Worm (Caenorhabditis elegans) whole organism, late embryonic: ENCODE measurements around the gene scav-1.

Source experiments
- C08G9.2 ChIP-seq: sonication (generic microtip); optimal IDR thresholded peaks from 2 replicates; lab custom pipeline; 2016; ENCODE audit warnings: mild to moderate bottlenecking, missing genetic modification characterization, moderate library complexity, missing compliant biosample characterization
- F13H6.1 ChIP-seq: sonication (generic microtip); optimal IDR thresholded peaks from 2 replicates; lab custom pipeline; 2016; ENCODE audit warnings: missing genetic modification characterization, missing compliant biosample characterization
- ahr-1 ChIP-seq: sonication (generic microtip); optimal IDR thresholded peaks from 2 replicates; lab custom pipeline; 2016; ENCODE audit warnings: missing genetic modification characterization, missing compliant biosample characterization
- ama-1 ChIP-seq: fragments of 150-350 bp; optimal IDR thresholded peaks from 2 replicates; lab custom pipeline; 2014
- ceh-14 ChIP-seq: sonication (generic microtip); optimal IDR thresholded peaks from 2 replicates; lab custom pipeline; 2016; ENCODE audit warnings: missing genotype, missing genetic modification characterization, missing compliant biosample characterization
- ceh-18 ChIP-seq: sonication (generic microtip); optimal IDR thresholded peaks from 2 replicates; lab custom pipeline; 2016; ENCODE audit warnings: missing genetic modification characterization, missing compliant biosample characterization
- ceh-19 ChIP-seq: fragments of 200-800 bp; sonication (Bioruptor generic); optimal IDR thresholded peaks from 2 replicates; lab custom pipeline; 2018; ENCODE audit warnings: mild to moderate bottlenecking, missing genetic modification characterization, missing compliant biosample characterization
- ceh-30 ChIP-seq: fragments of 150-350 bp; optimal IDR thresholded peaks from 2 replicates; lab custom pipeline; 2014; ENCODE audit warnings: missing biosample characterization, missing genetic modification characterization
- ceh-31 ChIP-seq: sonication (generic microtip); optimal IDR thresholded peaks from 2 replicates; lab custom pipeline; 2016; ENCODE audit warnings: missing genetic modification characterization, missing compliant biosample characterization
- ceh-34 ChIP-seq: sonication (generic microtip); optimal IDR thresholded peaks from 2 replicates; lab custom pipeline; 2016; ENCODE audit warnings: mild to moderate bottlenecking, missing genetic modification characterization, missing compliant biosample characterization
- ceh-48 ChIP-seq: sonication (generic microtip); optimal IDR thresholded peaks from 2 replicates; lab custom pipeline; 2016; ENCODE audit warnings: missing genetic modification characterization, inconsistent platforms, missing compliant biosample characterization
- ceh-6 ChIP-seq: fragments of 200-800 bp; sonication (Bioruptor generic); optimal IDR thresholded peaks from 2 replicates; lab custom pipeline; 2018; ENCODE audit warnings: mild to moderate bottlenecking, missing genetic modification characterization, missing compliant biosample characterization
- ceh-9 ChIP-seq: sonication (generic microtip); optimal IDR thresholded peaks from 2 replicates; lab custom pipeline; 2016; ENCODE audit warnings: mild to moderate bottlenecking, missing genetic modification characterization, inconsistent platforms, missing compliant biosample characterization
- che-1 ChIP-seq: sonication (generic microtip); optimal IDR thresholded peaks from 2 replicates; lab custom pipeline; 2016; ENCODE audit warnings: mild to moderate bottlenecking, missing genetic modification characterization, missing compliant biosample characterization
- dve-1 ChIP-seq: sonication (generic microtip); optimal IDR thresholded peaks from 2 replicates; lab custom pipeline; 2017; ENCODE audit warnings: antibody characterized with exemption, mild to moderate bottlenecking, missing genetic modification characterization, missing compliant biosample characterization
- elt-2 ChIP-seq: sonication (generic microtip); optimal IDR thresholded peaks from 2 replicates; lab custom pipeline; 2016; ENCODE audit warnings: missing genetic modification reagents, missing genetic modification characterization, missing compliant biosample characterization
- elt-4 ChIP-seq: sonication (generic microtip); optimal IDR thresholded peaks from 2 replicates; lab custom pipeline; 2016; ENCODE audit warnings: missing genetic modification characterization, missing compliant biosample characterization
- eyg-1 ChIP-seq: sonication (generic microtip); optimal IDR thresholded peaks from 2 replicates; lab custom pipeline; 2016; ENCODE audit warnings: missing genotype, missing genetic modification characterization, missing compliant biosample characterization
- fkh-6 ChIP-seq: sonication (generic microtip); optimal IDR thresholded peaks from 2 replicates; lab custom pipeline; 2016; ENCODE audit warnings: missing genetic modification characterization, missing compliant biosample characterization
- gmeb-2 ChIP-seq: sonication (generic microtip); optimal IDR thresholded peaks from 2 replicates; lab custom pipeline; 2016; ENCODE audit warnings: missing genetic modification characterization, inconsistent platforms, missing compliant biosample characterization
- hlh-15 ChIP-seq: sonication (generic microtip); optimal IDR thresholded peaks from 2 replicates; lab custom pipeline; 2016; ENCODE audit warnings: missing genetic modification characterization, missing compliant biosample characterization
- hlh-30 ChIP-seq: sonication (generic microtip); optimal IDR thresholded peaks from 2 replicates; lab custom pipeline; 2017; ENCODE audit warnings: antibody characterized with exemption, missing genetic modification characterization, missing compliant biosample characterization; ENCODE audit not compliant: insufficient read depth
- hlh-8 ChIP-seq: sonication (generic microtip); optimal IDR thresholded peaks from 2 replicates; lab custom pipeline; 2016; ENCODE audit warnings: missing genotype, missing genetic modification characterization, missing compliant biosample characterization
- lim-6 ChIP-seq: sonication (generic microtip); optimal IDR thresholded peaks from 2 replicates; lab custom pipeline; 2016; ENCODE audit warnings: missing genetic modification characterization, missing compliant biosample characterization
- lin-11 ChIP-seq: fragments of 200-800 bp; sonication (Bioruptor generic); optimal IDR thresholded peaks from 2 replicates; lab custom pipeline; 2018; ENCODE audit warnings: mild to moderate bottlenecking, missing genetic modification characterization, missing compliant biosample characterization
- mec-3 ChIP-seq: sonication (generic microtip); optimal IDR thresholded peaks from 2 replicates; lab custom pipeline; 2016; ENCODE audit warnings: borderline replicate concordance, missing genetic modification characterization, missing compliant biosample characterization
- nfya-1 ChIP-seq: sonication (generic microtip); optimal IDR thresholded peaks from 2 replicates; lab custom pipeline; 2017; ENCODE audit warnings: missing genetic modification characterization, mild to moderate bottlenecking, missing compliant biosample characterization, antibody characterized with exemption, moderate library complexity
- nhr-11 ChIP-seq: fragments of 150-350 bp; optimal IDR thresholded peaks from 2 replicates; lab custom pipeline; 2014; ENCODE audit warnings: missing biosample characterization, missing genetic modification characterization
- nhr-232 ChIP-seq: sonication (generic microtip); optimal IDR thresholded peaks from 2 replicates; lab custom pipeline; 2016; ENCODE audit warnings: missing genetic modification characterization, missing compliant biosample characterization
- odd-2 ChIP-seq: sonication (generic microtip); optimal IDR thresholded peaks from 2 replicates; lab custom pipeline; 2017; ENCODE audit warnings: antibody characterized with exemption, mild to moderate bottlenecking, missing genetic modification characterization, missing compliant biosample characterization
- pag-3 ChIP-seq: sonication (generic microtip); optimal IDR thresholded peaks from 2 replicates; lab custom pipeline; 2016; ENCODE audit warnings: missing compliant biosample characterization, missing genetic modification characterization, borderline replicate concordance
- pax-1 ChIP-seq: fragments of 150-350 bp; optimal IDR thresholded peaks from 2 replicates; lab custom pipeline; 2014; ENCODE audit warnings: missing biosample characterization, missing genetic modification characterization
- pha-2 ChIP-seq: sonication (generic microtip); optimal IDR thresholded peaks from 2 replicates; lab custom pipeline; 2017; ENCODE audit warnings: mild to moderate bottlenecking, missing genetic modification characterization, missing compliant biosample characterization
- sdc-2 ChIP-seq: sonication (generic microtip); optimal IDR thresholded peaks from 2 replicates; lab custom pipeline; 2016; ENCODE audit warnings: missing genotype, missing genetic modification characterization, missing compliant biosample characterization
- sox-4 ChIP-seq: sonication (generic microtip); optimal IDR thresholded peaks from 2 replicates; lab custom pipeline; 2017; ENCODE audit warnings: mild to moderate bottlenecking, missing genetic modification characterization, inconsistent platforms, missing compliant biosample characterization
- syd-9 ChIP-seq: sonication (generic microtip); optimal IDR thresholded peaks from 2 replicates; lab custom pipeline; 2016; ENCODE audit warnings: mild to moderate bottlenecking, missing genetic modification characterization, moderate library complexity, missing compliant biosample characterization
- tbx-2 ChIP-seq: sonication (generic microtip); optimal IDR thresholded peaks from 2 replicates; lab custom pipeline; 2016; ENCODE audit warnings: missing genetic modification characterization, missing compliant biosample characterization
- tbx-7 ChIP-seq: sonication (generic microtip); optimal IDR thresholded peaks from 2 replicates; lab custom pipeline; 2016; ENCODE audit warnings: missing genotype, missing genetic modification characterization, missing compliant biosample characterization
- ttx-3 ChIP-seq: sonication (generic microtip); optimal IDR thresholded peaks from 2 replicates; lab custom pipeline; 2016; ENCODE audit warnings: missing genetic modification reagents, missing genetic modification characterization, missing compliant biosample characterization
- unc-3 ChIP-seq, 2 experiments: fragments of 200-800 bp in 1 of 2; sonication (Bioruptor generic) in 1 of 2; sonication (generic microtip) in 1 of 2; conservative IDR thresholded peaks in 1 of 2; optimal IDR thresholded peaks in 1 of 2; 2 replicates each; pipeline versions ENCODE4 v1.3.6 to Lab custom; 2016 to 2022; ENCODE audit warnings: missing compliant biosample characterization in 2 of 2, missing genetic modification characterization in 2 of 2, missing genetic modification reagents in 1 of 2
- unc-42 ChIP-seq: sonication (generic microtip); optimal IDR thresholded peaks from 2 replicates; lab custom pipeline; 2016; ENCODE audit warnings: missing genotype, missing genetic modification characterization, missing compliant biosample characterization
- unc-55 ChIP-seq: sonication (generic microtip); optimal IDR thresholded peaks from 2 replicates; lab custom pipeline; 2017; ENCODE audit warnings: missing biosample characterization, missing genetic modification reagents, missing genetic modification characterization

scav-1 gene

DNA sequence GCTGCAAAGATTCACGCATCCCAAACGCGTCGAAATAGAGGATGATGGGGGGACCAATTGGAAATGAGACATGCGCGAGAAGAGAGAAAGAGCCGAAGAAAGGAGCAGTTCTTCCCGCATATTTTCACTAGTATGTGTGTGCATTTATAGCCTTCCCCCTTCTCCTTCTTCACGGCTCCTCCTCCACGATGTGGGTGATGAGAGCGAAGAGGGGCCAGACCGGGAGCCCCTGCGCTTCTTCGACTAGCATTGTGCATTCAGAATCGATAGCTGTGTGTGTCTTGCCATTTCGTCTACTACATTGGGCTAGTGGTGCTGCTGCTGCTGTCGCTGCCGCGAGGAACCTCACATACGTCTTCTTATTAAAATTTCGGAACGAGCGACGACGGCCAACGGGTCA, 32.2 kb downstream of the scav-1 start, which contains the start of gene jkk-1:
TSS of gene jkk-1 (plus strand) at position 249 of the 400 bp plus-strand sequence.
- TF ChIP-seq hlh-15 (tag; lab: Kevin White, UChicago) (no peak), ceh-14 (tag; lab: Kevin White, UChicago) (peak; percentile 32), unc-42 (tag; lab: Kevin White, UChicago) (peak; percentile 71), nfya-1 (tag; lab: Kevin White, UChicago) (peak; percentile 59), ceh-19 (GFP tag; lab: Kevin White, UChicago) (peak; percentile 44), C08G9.2 (tag; lab: Kevin White, UChicago) (no peak), ceh-34 (tag; lab: Kevin White, UChicago) (peak; percentile 46), unc-55 (GFP tag; lab: Kevin White, UChicago) (no peak), ceh-6 (peak; percentile 35), ceh-9 (tag; lab: Kevin White, UChicago) (no peak), ceh-48 (tag; lab: Kevin White, UChicago) (peak; percentile 82), tbx-2 (tag; lab: Kevin White, UChicago) (peak; percentile 30), ceh-31 (tag; lab: Kevin White, UChicago) (peak; percentile 64), sdc-2 (tag; lab: Kevin White, UChicago) (peak; percentile 68)
- TF ChIP-seq, all 69 proteins: peak for 10

DNA sequence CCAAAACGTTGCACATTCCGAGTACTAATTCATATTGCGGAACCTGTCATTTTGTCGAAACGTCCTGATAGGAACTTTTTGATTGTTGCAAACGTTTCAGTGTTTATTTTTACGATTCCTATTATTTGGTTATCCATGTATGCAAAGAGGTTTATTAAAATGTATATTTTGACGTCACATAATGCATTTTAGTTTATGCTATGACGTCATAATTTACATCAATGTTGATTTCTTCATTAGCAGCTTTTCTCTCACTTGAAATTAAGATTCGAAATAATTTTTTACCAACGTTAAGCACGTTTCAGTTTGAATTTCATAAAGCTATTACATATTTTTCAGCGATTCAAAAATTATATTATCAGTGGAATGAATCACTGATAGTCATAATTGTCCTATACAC, 33.8 kb downstream of the scav-1 start:
- TF ChIP-seq ceh-48 (tag; lab: Kevin White, UChicago): no peak
- no peak for TF ChIP-seq nfya-1 (tag; lab: Kevin White, UChicago)
- no peak for TF ChIP-seq hlh-8 (tag; lab: Kevin White, UChicago)
- TF ChIP-seq pag-3 (tag; lab: Kevin White, UChicago): no peak
- TF ChIP-seq odd-2 (tag; lab: Kevin White, UChicago): no peak
- TF ChIP-seq ceh-18 (tag; lab: Kevin White, UChicago): no peak
- TF ChIP-seq sox-4: no peak
- TF ChIP-seq pha-2 (tag; lab: Kevin White, UChicago): no peak
- TF ChIP-seq ceh-19 (GFP tag; lab: Kevin White, UChicago): no peak
- no peak for TF ChIP-seq che-1
- no peak for TF ChIP-seq tbx-7 (tag; lab: Kevin White, UChicago)
- TF ChIP-seq nhr-11 (tag; lab: Kevin White, UChicago): no peak
- TF ChIP-seq eyg-1 (tag; lab: Kevin White, UChicago): no peak
- no peak for TF ChIP-seq ceh-9 (tag; lab: Kevin White, UChicago)
- TF ChIP-seq, all 69 proteins: peak for 0

DNA sequence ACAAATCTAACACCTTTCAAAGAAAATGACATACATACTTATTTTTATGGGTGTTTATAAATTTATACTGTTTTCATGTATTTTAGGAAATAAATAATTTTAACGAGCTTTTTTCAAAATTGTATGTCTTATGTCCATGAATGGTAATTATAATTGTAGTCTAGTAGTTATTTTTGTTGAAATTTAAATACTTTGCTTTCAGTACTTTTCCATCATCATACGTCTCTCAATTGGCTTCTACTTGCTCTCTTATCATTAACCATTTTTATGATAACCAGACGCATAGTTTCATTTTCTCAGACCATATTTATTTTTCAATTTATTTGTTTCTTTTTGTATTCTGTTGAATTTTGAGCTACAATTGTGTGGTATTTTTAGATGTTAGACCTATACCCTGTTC, 34.9 kb downstream of the scav-1 start, which contains the start of gene F35C8.5:
TSS of gene F35C8.5 (plus strand) at position 377 of the 400 bp plus-strand sequence.
- TF ChIP-seq hlh-30: no peak
- TF ChIP-seq elt-2 (tag; lab: Kevin White, UChicago): peak; percentile 5

DNA sequence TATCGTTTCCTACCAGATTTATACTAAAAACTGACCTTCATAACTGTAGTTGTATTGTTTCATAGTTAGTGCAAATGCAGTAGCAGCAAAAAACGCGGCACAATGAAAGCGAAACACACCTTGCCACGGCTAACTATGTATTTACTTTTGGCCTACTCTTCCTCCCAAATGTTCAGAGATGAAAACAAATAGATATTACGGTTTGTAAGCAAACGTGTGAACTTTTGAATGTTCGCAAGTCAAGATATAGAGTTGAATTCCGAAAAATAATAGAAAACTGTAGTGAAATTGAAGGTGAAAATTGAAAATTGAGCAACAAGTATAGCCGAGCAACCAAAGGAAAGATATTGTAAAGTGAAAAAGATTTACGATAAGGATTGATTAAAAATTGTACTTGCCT, 36.2 kb downstream of the scav-1 start, which contains the start of gene chtl-1:
TSS of gene chtl-1 (minus strand) at position 101 of the 400 bp plus-strand sequence.
- TF ChIP-seq lim-6 (tag; lab: Kevin White, UChicago) (no peak), unc-3 (GFP tag; conservative IDR thresholded peaks at IDR 0.05; lab: Robert Waterston, UW) (no peak), unc-3 (tag; optimal IDR thresholded peaks at IDR 0.05; lab: Kevin White, UChicago) (no peak), ama-1 (lab: Kevin White, UChicago) (no peak), syd-9 (tag; lab: Kevin White, UChicago) (no peak), ceh-18 (tag; lab: Kevin White, UChicago) (no peak), nhr-232 (no peak), pax-1 (tag; lab: Kevin White, UChicago) (no peak), F13H6.1 (tag; lab: Kevin White, UChicago) (no peak), mec-3 (tag; lab: Kevin White, UChicago) (no peak), lin-11 (tag; lab: Kevin White, UChicago) (no peak), ttx-3 (tag; lab: Kevin White, UChicago) (no peak), elt-2 (tag; lab: Kevin White, UChicago) (no peak), gmeb-2 (tag; lab: Kevin White, UChicago) (no peak), fkh-6 (no peak), hlh-15 (tag; lab: Kevin White, UChicago) (no peak), elt-4 (no peak), ceh-30 (tag; lab: Kevin White, UChicago) (no peak), ceh-48 (tag; lab: Kevin White, UChicago) (no peak), ahr-1 (no peak), dve-1 (tag; lab: Kevin White, UChicago) (no peak)
